Fruit fly (Drosophila melanogaster): ENCODE data around the gene CG9951.

The CG9951 gene

DNA sequence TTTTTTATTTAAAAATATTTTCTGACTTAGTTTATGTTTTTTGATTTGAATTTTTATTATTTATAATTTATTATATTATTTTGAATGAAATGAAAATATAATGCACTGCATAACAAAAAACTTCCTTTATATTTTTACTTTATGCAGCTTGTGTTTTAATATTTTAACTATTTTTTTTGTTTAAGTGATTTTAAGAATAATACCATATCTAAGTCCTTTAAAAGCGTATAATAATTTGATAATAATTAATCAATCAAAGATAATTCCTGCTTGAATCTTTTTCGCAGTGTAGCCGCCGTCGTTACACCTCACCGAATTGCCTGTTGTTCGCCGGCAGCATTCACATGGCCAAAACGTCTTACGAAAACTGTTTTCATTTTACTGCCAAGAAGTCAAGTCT lies 37.8 kb upstream of the CG9951 start (continued):
- peak; percentile 45 for TF ChIP-seq Ptx1 (GFP tag; IDR thresholded peaks at IDR 0.05)
- TF ChIP-seq CG7556 (GFP tag; optimal IDR thresholded peaks at IDR 0.05) = peak; percentile 47
- TF ChIP-seq fd96Cb (tag; optimal IDR thresholded peaks at IDR 0.05) = peak; percentile 7
- TF ChIP-seq CG11695 (GFP tag; IDR thresholded peaks at IDR 0.05) = peak; percentile 32; the same call in 1 of the 3 replicates
- peak; percentile 52 for TF ChIP-seq Nf-YC (tag; optimal IDR thresholded peaks at IDR 0.05)
- peak; percentile 19 for TF ChIP-seq CG17829 (tag; optimal IDR thresholded peaks at IDR 0.05)
- peak in 1 of 2 experiments; percentile 10 for TF ChIP-seq bsh (GFP tag; optimal IDR thresholded peaks at IDR 0.05)
- TF ChIP-seq wor (GFP tag; IDR thresholded peaks at IDR 0.05) = no peak
- peak; percentile 73 for TF ChIP-seq CG11504 (tag; optimal IDR thresholded peaks at IDR 0.05)

DNA sequence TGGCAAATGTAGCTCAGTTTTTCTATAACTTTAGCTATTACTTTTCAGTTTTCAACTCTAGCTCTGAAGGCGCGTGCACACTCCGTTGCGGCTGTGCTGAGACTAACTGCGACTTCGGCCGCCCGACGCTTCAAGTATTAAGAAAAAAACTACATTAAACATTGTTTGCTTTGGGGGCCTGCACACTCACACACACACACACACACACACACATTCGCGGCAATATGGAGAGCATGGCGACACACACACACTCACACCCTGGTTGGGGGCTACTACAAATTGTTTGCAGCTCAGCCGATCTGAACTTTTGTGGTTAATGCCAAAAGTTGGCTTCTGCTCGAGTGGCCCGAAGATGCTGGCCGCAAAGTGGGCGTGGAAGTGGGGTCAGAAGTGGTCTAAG lies 34.0 kb upstream of the CG9951 start, which contains the start of gene CG13024:
TSS of gene CG13024 (minus strand) at position 108 of the 400 bp plus-strand sequence.
- TF ChIP-seq CG17361 (GFP tag; IDR thresholded peaks at IDR 0.05) (no peak), ranshi (GFP tag; IDR thresholded peaks at IDR 0.05) (no peak), CG31365 (tag; optimal IDR thresholded peaks at IDR 0.05) (no peak), pb (GFP tag; optimal IDR thresholded peaks at IDR 0.05) (no peak), D19A (tag; optimal IDR thresholded peaks at IDR 0.05) (no peak), shn (GFP tag; optimal IDR thresholded peaks at IDR 0.05) (no peak), CG10209 (GFP tag; optimal IDR thresholded peaks at IDR 0.05) (no peak), croc (GFP tag; conservative IDR thresholded peaks at IDR 0.05) (no peak), CG16863 (GFP tag; optimal IDR thresholded peaks at IDR 0.05) (no peak), peb (GFP tag; IDR thresholded peaks at IDR 0.05) (no peak), CG7745 (tag; optimal IDR thresholded peaks at IDR 0.05) (no peak), CG1647 (GFP tag; optimal IDR thresholded peaks at IDR 0.05) (no peak), cg (GFP tag; optimal IDR thresholded peaks at IDR 0.05) (peak; percentile 43), pzg (GFP tag; optimal IDR thresholded peaks at IDR 0.05) (no peak), CG3407 (GFP tag; optimal IDR thresholded peaks at IDR 0.05) (no peak), sens-2 (GFP tag; IDR thresholded peaks at IDR 0.05) (no peak), CG30431 (GFP tag; optimal IDR thresholded peaks at IDR 0.05) (no peak), MBD-R2 (GFP tag; IDR thresholded peaks at IDR 0.05) (no peak), chm (GFP tag; IDR thresholded peaks at IDR 0.05) (no peak), CG18599 (GFP tag; optimal IDR thresholded peaks at IDR 0.05) (no peak), bowl (GFP tag; IDR thresholded peaks at IDR 0.05) (0 out of 2 replicates have a peak, but pooled peaks have one; percentile 5), Dfd (GFP tag; optimal IDR thresholded peaks at IDR 0.05) (peak in 1 of 2 experiments; percentile 8), CG32532 (GFP tag; IDR thresholded peaks at IDR 0.05) (no peak), TFAM (GFP tag; optimal IDR thresholded peaks at IDR 0.05) (no peak), otp (GFP tag; IDR thresholded peaks at IDR 0.05) (peak; percentile 28; the same call in 1 of the 3 replicates), CG12071 (GFP tag; optimal IDR thresholded peaks at IDR 0.05) (no peak), row (GFP tag; IDR thresholded peaks at IDR 0.05) (no peak), pho (GFP tag; optimal IDR thresholded peaks at IDR 0.05) (no peak), CG6654 (GFP tag; optimal IDR thresholded peaks at IDR 0.05) (no peak), lola (GFP tag; optimal IDR thresholded peaks at IDR 0.05) (no peak), CrebB (tag; optimal IDR thresholded peaks at IDR 0.05) (no peak), Deaf1 (tag; optimal IDR thresholded peaks at IDR 0.05) (peak; percentile 41), CG2120 (GFP tag; optimal IDR thresholded peaks at IDR 0.05) (no peak), CG10366 (GFP tag; IDR thresholded peaks at IDR 0.05) (no peak), Sox102F (GFP tag; optimal IDR thresholded peaks at IDR 0.05) (no peak), PHDP (tag; optimal IDR thresholded peaks at IDR 0.05) (no peak), Doc3 (GFP tag; IDR thresholded peaks at IDR 0.05; ENCODE audit: partially characterized antibody) (no peak), pfk (GFP tag; optimal IDR thresholded peaks at IDR 0.05) (no peak), chinmo (GFP tag; IDR thresholded peaks at IDR 0.05; ENCODE audit: partially characterized antibody) (peak; percentile 80; the same call in 2 of the 4 replicates), sqz (GFP tag; optimal IDR thresholded peaks at IDR 0.05) (no peak), tna (GFP tag; IDR thresholded peaks at IDR 0.05; ENCODE audit: partially characterized antibody) (no peak; the same call in 1 of the 2 replicates)

Data from whole organism, embryonic.